Worm (Caenorhabditis elegans) whole organism, midembryonic: ENCODE data around the gene nlp-31.

Experiments
- T22C8.4 ChIP-seq: fragments of 200-800 bp; sonication (Bioruptor generic); IDR thresholded peaks from 2 replicates; pipeline ENCODE4 v1.3.6; 2022; ENCODE audit warnings: missing genetic modification characterization, missing compliant biosample characterization
- cog-1 ChIP-seq: sonication (generic microtip); optimal IDR thresholded peaks from 2 replicates; lab custom pipeline; 2016; ENCODE audit warnings: missing genetic modification characterization, missing compliant biosample characterization
- flt-1 ChIP-seq: fragments of 200-800 bp; sonication (Bioruptor generic); IDR thresholded peaks from 2 replicates; pipeline ENCODE4 v1.3.6; 2022; ENCODE audit warnings: missing genetic modification characterization, missing compliant biosample characterization
- klf-2 ChIP-seq: fragments of 200-800 bp; sonication (Bioruptor generic); conservative IDR thresholded peaks from 2 replicates; pipeline ENCODE4 v1.3.6; 2022; ENCODE audit warnings: missing genetic modification reagents, missing genetic modification characterization, missing compliant biosample characterization
- med-1 ChIP-seq: sonication (generic microtip); optimal IDR thresholded peaks from 2 replicates; lab custom pipeline; 2017; ENCODE audit warnings: missing genetic modification characterization, mild to moderate bottlenecking, missing compliant biosample characterization, antibody characterized with exemption, missing genetic modification reagents; ENCODE audit not compliant: insufficient read depth
- ref-1 ChIP-seq: fragments of 200-800 bp; sonication (Bioruptor generic); conservative IDR thresholded peaks from 2 replicates; pipeline ENCODE4 v1.3.6; 2022; ENCODE audit warnings: missing genetic modification reagents, missing genetic modification characterization, missing compliant biosample characterization
- tab-1 ChIP-seq: fragments of 200-800 bp; sonication (Bioruptor generic); IDR thresholded peaks from 2 replicates; pipeline ENCODE4 v1.3.6; 2022; ENCODE audit warnings: missing genetic modification characterization, missing compliant biosample characterization
- ztf-23 ChIP-seq: fragments of 200-800 bp; sonication (Bioruptor generic); IDR thresholded peaks from 2 replicates; pipeline ENCODE4 v1.3.6; 2022; ENCODE audit warnings: missing genetic modification reagents, missing genetic modification characterization, missing compliant biosample characterization
- ztf-29 ChIP-seq: fragments of 200-800 bp; sonication (Bioruptor generic); IDR thresholded peaks from 2 replicates; pipeline ENCODE4 v1.3.6; 2022; ENCODE audit warnings: missing genetic modification reagents, missing genetic modification characterization, missing compliant biosample characterization

nlp-31 gene

DNA sequence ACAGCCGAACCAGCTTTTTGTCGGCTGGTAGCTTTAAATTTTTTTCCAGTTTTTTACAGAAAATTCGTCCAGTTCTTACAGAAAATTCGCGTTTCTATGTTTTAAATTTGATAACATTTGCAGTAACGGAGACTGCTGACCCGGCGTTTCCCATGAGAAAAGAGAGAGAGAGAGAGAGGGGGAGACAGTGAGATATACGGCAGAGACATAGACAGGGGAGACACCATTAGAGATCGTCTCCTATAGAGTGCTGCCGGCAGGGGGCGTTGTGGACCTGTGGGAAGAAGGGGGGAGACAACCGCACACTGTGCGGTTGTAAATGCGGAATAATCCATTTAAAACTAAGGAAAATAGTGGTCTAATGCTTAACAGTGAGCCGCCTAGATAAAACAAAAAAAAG lies 49.8 kb downstream of the nlp-31 start:
- TF ChIP-seq flt-1 (GFP tag; lab: Robert Waterston, UW): no peak
- TF ChIP-seq ref-1 (GFP tag; lab: Robert Waterston, UW): 0 out of 2 replicates have a peak, but pooled peaks have one; percentile 4
- 0 out of 2 replicates have a peak, but pooled peaks have one; percentile 48 for TF ChIP-seq klf-2
- TF ChIP-seq med-1 (GFP tag; lab: Kevin White, UChicago): peak; percentile 16
- TF ChIP-seq cog-1 (tag; lab: Kevin White, UChicago): no peak
- TF ChIP-seq T22C8.4: no peak
- TF ChIP-seq tab-1 (GFP tag; lab: Robert Waterston, UW): no peak
- TF ChIP-seq ztf-23 (GFP tag; lab: Robert Waterston, UW): no peak
- TF ChIP-seq ztf-29 (GFP tag; lab: Robert Waterston, UW): no peak
